Worm (Caenorhabditis elegans) whole organism, L4 larva: ENCODE measurements around the gene srx-23.

Experiments
- D1046.2 ChIP-seq: fragments of 200-800 bp; sonication (Bioruptor generic); IDR thresholded peaks from 2 replicates; pipeline ENCODE4 v1.3.6; 2022; ENCODE audit warnings: missing genetic modification characterization, missing compliant biosample characterization
- F26F4.8 ChIP-seq: fragments of 200-800 bp; sonication (Bioruptor generic); conservative IDR thresholded peaks from 2 replicates; pipeline ENCODE4 v1.3.6; 2022; ENCODE audit warnings: missing genetic modification characterization, missing compliant biosample characterization
- F49E8.2 ChIP-seq: sonication (generic microtip); optimal IDR thresholded peaks from 2 replicates; lab custom pipeline; 2016; ENCODE audit warnings: missing compliant biosample characterization, mild to moderate bottlenecking, missing genetic modification characterization, borderline replicate concordance
- T20F7.1 ChIP-seq: fragments of 200-800 bp; sonication (Bioruptor generic); optimal IDR thresholded peaks from 2 replicates; lab custom pipeline; 2018; ENCODE audit warnings: mild to moderate bottlenecking, missing genetic modification characterization, missing compliant biosample characterization
- T26A8.4 ChIP-seq: fragments of 200-800 bp; sonication (Bioruptor generic); IDR thresholded peaks from 2 replicates; pipeline ENCODE4 v1.3.6; 2022; ENCODE audit warnings: missing genetic modification characterization, missing compliant biosample characterization
- Y105C5A.15 ChIP-seq: fragments of 200-800 bp; sonication (Bioruptor generic); IDR thresholded peaks from 2 replicates; pipeline ENCODE4 v1.3.6; 2022; ENCODE audit warnings: missing genetic modification characterization, missing compliant biosample characterization
- Y48G9A.11 ChIP-seq: fragments of 200-800 bp; sonication (Bioruptor generic); IDR thresholded peaks from 2 replicates; pipeline ENCODE4 v1.3.6; 2022; ENCODE audit warnings: missing genetic modification reagents, missing genetic modification characterization, missing compliant biosample characterization
- Y5F2A.4 ChIP-seq: fragments of 200-800 bp; sonication (Bioruptor generic); optimal IDR thresholded peaks from 2 replicates; lab custom pipeline; 2018; ENCODE audit warnings: mild to moderate bottlenecking, missing genetic modification characterization, missing compliant biosample characterization
- aha-1 ChIP-seq: fragments of 150-350 bp; peaks from one replicate; lab custom pipeline; 2014; ENCODE audit warnings: missing biosample characterization, missing genetic modification characterization
- ama-1 ChIP-seq: fragments of 150-350 bp; optimal IDR thresholded peaks from 2 replicates; lab custom pipeline; 2014; ENCODE audit warnings: inconsistent platforms, mixed read lengths
- ceh-28 ChIP-seq: fragments of 150-350 bp; optimal IDR thresholded peaks from 2 replicates; lab custom pipeline; 2014; ENCODE audit warnings: missing biosample characterization, missing genetic modification reagents, missing genetic modification characterization
- ceh-62 ChIP-seq: sonication (generic microtip); optimal IDR thresholded peaks from 2 replicates; lab custom pipeline; 2017; ENCODE audit warnings: missing biosample characterization, missing genetic modification characterization
- ctbp-1 ChIP-seq: fragments of 200-800 bp; sonication (Bioruptor generic); IDR thresholded peaks from 2 replicates; pipeline ENCODE4 v1.3.6; 2022; ENCODE audit warnings: missing genetic modification reagents, missing genetic modification characterization, missing compliant biosample characterization
- daf-12 ChIP-seq: fragments of 150-350 bp; optimal IDR thresholded peaks from 2 replicates; lab custom pipeline; 2014; ENCODE audit warnings: missing biosample characterization, missing genetic modification reagents, missing genetic modification characterization
- dmd-6 ChIP-seq: fragments of 200-800 bp; sonication (Bioruptor generic); IDR thresholded peaks from 2 replicates; pipeline ENCODE4 v1.3.6; 2022; ENCODE audit warnings: missing genetic modification reagents, missing genetic modification characterization, missing compliant biosample characterization
- dmd-8 ChIP-seq: fragments of 200-800 bp; sonication (Bioruptor generic); IDR thresholded peaks from 2 replicates; pipeline ENCODE4 v1.3.6; 2022; ENCODE audit warnings: missing genetic modification characterization, missing compliant biosample characterization
- dmd-9 ChIP-seq: fragments of 200-800 bp; sonication (Bioruptor generic); IDR thresholded peaks from 2 replicates; pipeline ENCODE4 v1.3.6; 2022; ENCODE audit warnings: missing genetic modification reagents, missing genetic modification characterization, missing compliant biosample characterization
- dpl-1 ChIP-seq: fragments of 150-350 bp; optimal IDR thresholded peaks from 2 replicates; lab custom pipeline; 2014; ENCODE audit warnings: missing biosample characterization, missing genetic modification reagents, missing genetic modification characterization
- duxl-1 ChIP-seq: sonication (generic microtip); optimal IDR thresholded peaks from 2 replicates; lab custom pipeline; 2016; ENCODE audit warnings: mild to moderate bottlenecking, missing genetic modification characterization, moderate library complexity, missing compliant biosample characterization; ENCODE audit not compliant: poor library complexity
- dve-1 ChIP-seq: sonication (generic microtip); optimal IDR thresholded peaks from 2 replicates; lab custom pipeline; 2017; ENCODE audit warnings: antibody characterized with exemption, mild to moderate bottlenecking, missing genetic modification characterization, missing compliant biosample characterization; ENCODE audit not compliant: insufficient read depth
- egl-27 ChIP-seq: sonication (generic microtip); optimal IDR thresholded peaks from 3 replicates; lab custom pipeline; 2017; ENCODE audit warnings: missing biosample characterization, missing genetic modification reagents, missing genetic modification characterization
- egl-43 ChIP-seq: fragments of 200-800 bp; sonication (Bioruptor generic); IDR thresholded peaks from 2 replicates; pipeline ENCODE4 v1.3.6; 2022; ENCODE audit warnings: missing genetic modification reagents, missing genetic modification characterization, missing compliant biosample characterization
- hlh-30 ChIP-seq: sonication (generic microtip); optimal IDR thresholded peaks from 2 replicates; lab custom pipeline; 2017; ENCODE audit warnings: antibody characterized with exemption, mild to moderate bottlenecking, missing genetic modification characterization, missing compliant biosample characterization; ENCODE audit not compliant: insufficient read depth
- hmg-1.1 ChIP-seq: fragments of 200-800 bp; sonication (Bioruptor generic); IDR thresholded peaks from 2 replicates; pipeline ENCODE4 v1.3.6; 2022; ENCODE audit warnings: missing genetic modification reagents, missing genetic modification characterization, missing compliant biosample characterization
- lim-7 ChIP-seq: fragments of 200-800 bp; sonication (Bioruptor generic); IDR thresholded peaks from 2 replicates; pipeline ENCODE4 v1.3.6; 2022; ENCODE audit warnings: missing genetic modification characterization, missing compliant biosample characterization
- lir-3 ChIP-seq: sonication (generic microtip); optimal IDR thresholded peaks from 2 replicates; lab custom pipeline; 2016; ENCODE audit warnings: mild to moderate bottlenecking, missing genetic modification characterization, missing compliant biosample characterization
- madf-5 ChIP-seq, 2 experiments: fragments of 200-800 bp; sonication (Bioruptor generic); IDR thresholded peaks; 2 replicates each; pipeline ENCODE4 v1.3.6; 2022; ENCODE audit warnings: missing compliant biosample characterization in 2 of 2, missing genetic modification characterization in 2 of 2
- madf-9 ChIP-seq: fragments of 200-800 bp; sonication (Bioruptor generic); conservative IDR thresholded peaks from 2 replicates; pipeline ENCODE4 v1.3.6; 2022; ENCODE audit warnings: missing genetic modification reagents, missing genetic modification characterization, missing compliant biosample characterization
- mdl-1 ChIP-seq, 2 experiments: fragments of 150-350 bp in 1 of 2; sonication (generic microtip) in 1 of 2; optimal IDR thresholded peaks; 2 replicates each; lab custom pipeline; 2014 to 2017; ENCODE audit warnings: missing biosample characterization in 2 of 2, missing genetic modification characterization in 2 of 2
- mes-2 ChIP-seq: sonication (generic microtip); optimal IDR thresholded peaks from 2 replicates; lab custom pipeline; 2016; ENCODE audit warnings: missing genotype, mild to moderate bottlenecking, missing genetic modification characterization, missing compliant biosample characterization; ENCODE audit not compliant: poor library complexity, severe bottlenecking
- mxl-2 ChIP-seq: fragments of 200-800 bp; sonication (Bioruptor generic); conservative IDR thresholded peaks from 2 replicates; pipeline ENCODE4 v1.3.6; 2022; ENCODE audit warnings: missing genetic modification reagents, missing genetic modification characterization, missing compliant biosample characterization
- mxl-3 ChIP-seq: fragments of 200-800 bp; sonication (Bioruptor generic); optimal IDR thresholded peaks from 2 replicates; lab custom pipeline; 2018; ENCODE audit warnings: mild to moderate bottlenecking, missing genetic modification characterization, missing compliant biosample characterization
- nhr-237 ChIP-seq: sonication (generic microtip); optimal IDR thresholded peaks from 2 replicates; lab custom pipeline; 2017; ENCODE audit warnings: missing biosample characterization, missing genetic modification characterization
- nhr-28 ChIP-seq: fragments of 150-350 bp; optimal IDR thresholded peaks from 2 replicates; lab custom pipeline; 2014; ENCODE audit warnings: missing biosample characterization, missing genetic modification characterization
- nhr-48 ChIP-seq: sonication (generic microtip); optimal IDR thresholded peaks from 2 replicates; lab custom pipeline; 2016; ENCODE audit warnings: mild to moderate bottlenecking, missing genetic modification characterization, missing compliant biosample characterization
- nhr-6 ChIP-seq: fragments of 150-350 bp; optimal IDR thresholded peaks from 2 replicates; lab custom pipeline; 2014; ENCODE audit warnings: missing biosample characterization, missing genetic modification characterization
- rbr-2 ChIP-seq: sonication (generic microtip); optimal IDR thresholded peaks from 2 replicates; lab custom pipeline; 2016; ENCODE audit warnings: missing genotype, missing genetic modification characterization, missing compliant biosample characterization
- saeg-2 ChIP-seq: fragments of 200-800 bp; sonication (Bioruptor generic); IDR thresholded peaks from 2 replicates; pipeline ENCODE4 v1.3.6; 2022; ENCODE audit warnings: missing genetic modification reagents, missing genetic modification characterization, missing compliant biosample characterization
- set-16 ChIP-seq: fragments of 200-800 bp; sonication (Bioruptor generic); IDR thresholded peaks from 2 replicates; pipeline ENCODE4 v1.3.6; 2022; ENCODE audit warnings: missing genetic modification reagents, missing genetic modification characterization, missing compliant biosample characterization
- snpc-1.2 ChIP-seq: fragments of 200-800 bp; sonication (Bioruptor generic); IDR thresholded peaks from 2 replicates; pipeline ENCODE4 v1.3.6; 2022; ENCODE audit warnings: missing genetic modification reagents, missing genetic modification characterization, missing compliant biosample characterization
- snpc-4 ChIP-seq: fragments of 150-350 bp; optimal IDR thresholded peaks from 2 replicates; lab custom pipeline; 2014; ENCODE audit warnings: missing biosample characterization, missing genetic modification characterization
- spr-3 ChIP-seq: fragments of 200-800 bp; sonication (Bioruptor generic); optimal IDR thresholded peaks from 2 replicates; lab custom pipeline; 2018; ENCODE audit warnings: mild to moderate bottlenecking, missing genetic modification characterization, missing compliant biosample characterization
- tag-97 ChIP-seq: fragments of 200-800 bp; sonication (Bioruptor generic); IDR thresholded peaks from 2 replicates; pipeline ENCODE4 v1.3.6; 2022; ENCODE audit warnings: missing genetic modification characterization, missing compliant biosample characterization
- unc-130 ChIP-seq: sonication (generic microtip); optimal IDR thresholded peaks from 2 replicates; lab custom pipeline; 2016; ENCODE audit warnings: missing genetic modification reagents, missing genetic modification characterization, missing compliant biosample characterization
- zfp-2 ChIP-seq: sonication (generic microtip); optimal IDR thresholded peaks from 2 replicates; lab custom pipeline; 2016; ENCODE audit warnings: mild to moderate bottlenecking, missing genetic modification characterization, missing compliant biosample characterization
- zfp-3 ChIP-seq: fragments of 200-800 bp; sonication (Bioruptor generic); conservative IDR thresholded peaks from 2 replicates; pipeline ENCODE4 v1.3.6; 2022; ENCODE audit warnings: missing genetic modification reagents, missing genetic modification characterization, missing compliant biosample characterization

Gene srx-23

DNA sequence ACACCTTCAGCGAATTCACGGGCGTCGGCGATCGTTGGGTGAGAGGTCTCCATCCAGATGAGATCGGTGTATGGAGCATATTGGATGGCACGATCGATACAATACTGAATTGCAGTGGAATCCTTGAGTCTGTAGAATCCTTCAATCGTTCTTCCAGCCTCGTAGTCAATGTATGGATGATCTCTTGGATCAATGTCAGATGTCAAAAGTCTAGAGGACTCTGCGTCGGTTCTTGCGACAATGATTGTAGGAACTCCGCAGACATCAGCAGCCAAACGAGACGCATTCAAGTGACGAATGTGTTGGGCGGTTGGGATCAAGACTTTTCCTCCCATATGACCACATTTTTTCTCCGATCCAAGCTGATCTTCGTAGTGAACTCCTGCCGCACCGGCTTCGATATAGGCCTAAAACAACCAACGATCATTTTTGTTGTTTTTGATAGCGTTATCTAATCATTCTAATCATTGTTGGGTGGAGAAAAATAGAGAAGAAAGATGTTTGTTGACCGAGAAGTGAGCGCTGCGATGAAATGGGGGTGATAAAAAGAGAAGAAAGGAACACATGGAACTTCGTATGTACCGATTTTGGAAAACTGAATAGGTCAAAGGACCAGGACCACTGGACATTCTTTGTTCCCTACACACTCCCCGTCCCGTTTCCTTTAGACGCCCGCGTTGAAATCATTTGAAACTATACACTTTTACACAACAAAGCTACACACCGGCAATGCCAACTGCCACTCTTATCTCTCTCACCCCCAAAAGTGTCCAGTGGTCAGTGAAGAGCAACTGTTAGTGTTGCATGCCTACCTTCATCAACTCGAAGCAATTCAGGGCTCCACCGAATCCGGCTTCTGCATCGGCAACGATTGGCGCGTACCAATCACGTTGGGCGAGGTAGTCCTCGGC lies 44.7 kb downstream of the srx-23 start (continued):
- TF ChIP-seq madf-5 (GFP tag; IDR thresholded peaks at IDR 0.05; lab: Robert Waterston, UW) (no peak; a peak in 1 of 4 replicates), unc-130 (no peak), D1046.2 (GFP tag; lab: Robert Waterston, UW) (no peak), nhr-237 (tag; lab: Kevin White, UChicago) (no peak), ceh-62 (tag; lab: Kevin White, UChicago) (no peak), T20F7.1 (no peak), hmg-1.1 (GFP tag; lab: Robert Waterston, UW) (no peak), dmd-8 (GFP tag; lab: Robert Waterston, UW) (no peak), daf-12 (tag; lab: Kevin White, UChicago) (no peak), spr-3 (GFP tag; lab: Kevin White, UChicago) (no peak)
- TF ChIP-seq, all 104 proteins: peak for 18

DNA sequence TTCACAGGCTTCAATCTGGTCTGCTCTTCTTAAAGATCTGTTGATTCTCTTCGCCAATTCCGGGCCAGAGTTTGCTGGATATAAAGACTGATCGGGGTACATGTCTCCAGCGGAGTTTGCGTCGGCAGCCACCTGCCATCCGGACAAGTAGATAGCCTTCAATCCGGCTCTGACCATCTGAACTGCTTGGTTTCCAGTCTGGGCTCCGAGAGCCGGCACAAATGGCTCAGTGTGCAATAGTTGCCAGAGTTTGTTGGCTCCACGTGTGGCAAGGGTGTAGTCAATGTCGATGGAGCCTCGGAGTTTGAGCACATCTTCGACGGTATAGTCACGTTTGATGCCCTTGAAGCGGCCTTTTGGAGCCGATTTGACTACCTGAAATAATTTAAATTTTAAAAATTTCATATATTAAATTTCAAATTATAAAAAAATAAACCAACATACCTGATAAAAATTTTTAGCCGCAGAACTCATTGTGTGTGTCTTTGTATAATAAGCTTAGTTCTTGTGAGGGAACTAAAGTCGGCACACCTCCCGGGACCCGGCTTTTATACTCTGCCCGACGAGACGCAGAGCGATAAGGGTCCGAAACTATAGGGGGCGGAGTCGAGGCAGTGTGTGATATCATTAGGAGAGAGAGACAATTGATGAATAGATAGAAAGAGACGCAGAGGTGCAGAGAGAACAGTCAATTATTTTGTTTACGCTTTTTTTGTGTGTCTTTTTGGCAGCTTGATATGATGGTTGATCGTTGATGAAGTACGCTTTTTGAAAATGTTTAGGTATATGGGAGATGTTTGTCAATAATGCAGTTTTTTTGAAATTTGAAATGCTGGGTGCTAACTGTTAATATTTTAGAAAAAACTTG lies 45.6 kb downstream of the srx-23 start, which contains the start of the genes icl-1 and srh-2:
Gene icl-1, minus strand, starts transcription at position 521 of the 868 bp plus-strand sequence.
Gene srh-2, plus strand, starts transcription at position 818 of the 868 bp plus-strand sequence.
- no peak for TF ChIP-seq mxl-3 (GFP tag; lab: Kevin White, UChicago)
- no peak for TF ChIP-seq Y105C5A.15 (GFP tag; lab: Robert Waterston, UW)
- TF ChIP-seq zfp-3 (GFP tag; lab: Robert Waterston, UW), result peak; percentile 48
- TF ChIP-seq saeg-2, result peak; percentile 57; the same call in 1 of the 2 replicates
- TF ChIP-seq ceh-28 (tag; lab: Kevin White, UChicago), result no peak
- peak; percentile 6 for TF ChIP-seq ctbp-1
- TF ChIP-seq nhr-6 (tag; lab: Kevin White, UChicago), result peak; percentile 60
- TF ChIP-seq madf-9 (GFP tag; lab: Robert Waterston, UW), result no peak
- no peak for TF ChIP-seq nhr-237 (tag; lab: Kevin White, UChicago)
- TF ChIP-seq Y5F2A.4 (GFP tag; lab: Kevin White, UChicago), result peak; percentile 65
- TF ChIP-seq dve-1 (tag; lab: Kevin White, UChicago), result peak; percentile 85
- no peak for TF ChIP-seq dmd-9 (GFP tag; lab: Robert Waterston, UW)
- TF ChIP-seq nhr-28, result peak; percentile 67
- no peak for TF ChIP-seq mxl-2
- no peak for TF ChIP-seq F26F4.8 (GFP tag; lab: Robert Waterston, UW)
- TF ChIP-seq dpl-1, result peak; percentile 1
- TF ChIP-seq F49E8.2 (tag; lab: Kevin White, UChicago), result no peak
- TF ChIP-seq mdl-1 (tag; optimal IDR thresholded peaks at IDR 0.05; lab: Kevin White, UChicago), result peak; percentile 66 to 75
- TF ChIP-seq nhr-48, result peak; percentile 40
- TF ChIP-seq hlh-30, result peak; percentile 62
- TF ChIP-seq duxl-1 (tag; lab: Kevin White, UChicago), result peak; percentile 65
- peak; percentile 58; the same call in 1 of the 2 replicates for TF ChIP-seq snpc-1.2 (GFP tag; lab: Robert Waterston, UW)
- TF ChIP-seq egl-43, result peak; percentile 73
- TF ChIP-seq ama-1, result peak; percentile 95
- TF ChIP-seq snpc-4 (tag; lab: Kevin White, UChicago), result no peak
- no peak for TF ChIP-seq lim-7 (GFP tag; lab: Robert Waterston, UW)
- TF ChIP-seq set-16, result peak; percentile 76
- no peak for TF ChIP-seq zfp-2 (tag; lab: Kevin White, UChicago)
- TF ChIP-seq aha-1 (tag; lab: Kevin White, UChicago), result peak; percentile 90
- TF ChIP-seq T26A8.4 (GFP tag; lab: Robert Waterston, UW), result peak; percentile 91
- no peak for TF ChIP-seq Y48G9A.11
- TF ChIP-seq egl-27 (tag; lab: Kevin White, UChicago), result no peak
- TF ChIP-seq dmd-6 (GFP tag; lab: Robert Waterston, UW), result peak; percentile 32; the same call in 1 of the 2 replicates
- peak; percentile 55 for TF ChIP-seq mes-2 (tag; lab: Kevin White, UChicago)
- TF ChIP-seq tag-97 (GFP tag; lab: Robert Waterston, UW), result no peak
- TF ChIP-seq lir-3 (tag; lab: Kevin White, UChicago), result no peak
- no peak for TF ChIP-seq rbr-2 (tag; lab: Kevin White, UChicago)
